Worm (Caenorhabditis elegans): ENCODE data around the gene abcf-3.

abcf-3 gene

ce11 chrIII:6179062-6179461, 5.9 kb downstream of the abcf-3 start (continued):
- TF ChIP-seq ztf-4 (tag; optimal IDR thresholded peaks at IDR 0.05) (no peak), elt-3 (tag; optimal IDR thresholded peaks at IDR 0.05) (no peak), F16B12.6 (tag; optimal IDR thresholded peaks at IDR 0.05) (no peak), nhr-20 (tag; optimal IDR thresholded peaks at IDR 0.05) (peak; percentile 44), lin-14 (GFP tag; optimal IDR thresholded peaks at IDR 0.05) (no peak), dsc-1 (tag; optimal IDR thresholded peaks at IDR 0.05) (no peak), mef-2 (tag; optimal IDR thresholded peaks at IDR 0.05) (no peak), nhr-84 (tag; optimal IDR thresholded peaks at IDR 0.05) (no peak), lin-35 (GFP tag; optimal IDR thresholded peaks at IDR 0.05) (peak in 1 of 2 experiments; percentile 5), unc-130 (tag; optimal IDR thresholded peaks at IDR 0.05) (no peak), irx-1 (tag; optimal IDR thresholded peaks at IDR 0.05) (no peak), ama-1 (optimal IDR thresholded peaks at IDR 0.05) (no peak), fkh-10 (GFP tag; optimal IDR thresholded peaks at IDR 0.05) (no peak), pqm-1 (tag; optimal IDR thresholded peaks at IDR 0.05) (no peak), mep-1 (tag; optimal IDR thresholded peaks at IDR 0.05) (no peak), ceh-63 (GFP tag; optimal IDR thresholded peaks at IDR 0.05) (no peak), jun-1 (tag; optimal IDR thresholded peaks at IDR 0.05) (no peak), mdl-1 (tag; optimal IDR thresholded peaks at IDR 0.05) (peak in 1 of 2 experiments; percentile 49), ets-5 (GFP tag; IDR thresholded peaks at IDR 0.05) (no peak), tbx-2 (tag; optimal IDR thresholded peaks at IDR 0.05) (no peak)

ce11 chrIII:6180294-6180693, 7.1 kb downstream of the abcf-3 start:
- TF ChIP-seq lin-35 (GFP tag; optimal IDR thresholded peaks at IDR 0.05) (peak in 1 of 2 experiments; percentile 50), pqm-1 (tag; optimal IDR thresholded peaks at IDR 0.05) (no peak), swsn-7 (tag; optimal IDR thresholded peaks at IDR 0.05) (no peak), aha-1 (tag; optimal IDR thresholded peaks at IDR 0.05) (no peak), ceh-88 (GFP tag; IDR thresholded peaks at IDR 0.05) (no peak), efl-3 (GFP tag; optimal IDR thresholded peaks at IDR 0.05) (no peak), pax-3 (tag; optimal IDR thresholded peaks at IDR 0.05) (no peak), efl-1 (optimal IDR thresholded peaks at IDR 0.05) (no peak), efl-1 (GFP tag; optimal IDR thresholded peaks at IDR 0.05 in 1 of 2) (no peak), skn-1 (tag; optimal IDR thresholded peaks at IDR 0.05) (no peak), fkh-10 (GFP tag; optimal IDR thresholded peaks at IDR 0.05) (no peak), lin-13 (GFP tag; optimal IDR thresholded peaks at IDR 0.05) (no peak), pag-3 (tag; optimal IDR thresholded peaks at IDR 0.05; ENCODE audit: borderline replicate concordance, insufficient read depth) (no peak), mef-2 (tag; optimal IDR thresholded peaks at IDR 0.05) (no peak), nhr-77 (tag; optimal IDR thresholded peaks at IDR 0.05) (no peak), nhr-85 (tag) (peak; percentile 32), snu-23 (GFP tag; optimal IDR thresholded peaks at IDR 0.05) (no peak), nhr-19 (GFP tag; conservative IDR thresholded peaks at IDR 0.05) (no peak), C16A3.4 (tag; optimal IDR thresholded peaks at IDR 0.05) (no peak), fkh-8 (tag; optimal IDR thresholded peaks at IDR 0.05) (no peak), vab-15 (tag; optimal IDR thresholded peaks at IDR 0.05) (no peak), ces-1 (GFP tag; optimal IDR thresholded peaks at IDR 0.05) (no peak), nhr-20 (tag; optimal IDR thresholded peaks at IDR 0.05) (peak; percentile 31), lin-39 (tag; optimal IDR thresholded peaks at IDR 0.05) (no peak), jun-1 (tag; optimal IDR thresholded peaks at IDR 0.05) (no peak), ceh-90 (tag; optimal IDR thresholded peaks at IDR 0.05) (no peak), tlp-1 (tag; optimal IDR thresholded peaks at IDR 0.05) (no peak), nhr-71 (tag; optimal IDR thresholded peaks at IDR 0.05) (peak; percentile 37), ceh-63 (GFP tag; optimal IDR thresholded peaks at IDR 0.05) (no peak), unc-62 (GFP tag; optimal IDR thresholded peaks at IDR 0.05) (no peak), C34B4.2 (tag; optimal IDR thresholded peaks at IDR 0.05) (no peak), ztf-11 (tag; optimal IDR thresholded peaks at IDR 0.05) (no peak), snpc-4 (tag; optimal IDR thresholded peaks at IDR 0.05) (no peak), lin-14 (GFP tag; optimal IDR thresholded peaks at IDR 0.05) (peak; percentile 31), nhr-90 (tag; optimal IDR thresholded peaks at IDR 0.05; ENCODE audit: poor library complexity) (peak; percentile 1), mep-1 (tag; optimal IDR thresholded peaks at IDR 0.05) (no peak), zip-4 (GFP tag; optimal IDR thresholded peaks at IDR 0.05) (no peak), ceh-82 (tag; optimal IDR thresholded peaks at IDR 0.05) (no peak), zag-1 (tag; optimal IDR thresholded peaks at IDR 0.05) (no peak), unc-30 (tag; optimal IDR thresholded peaks at IDR 0.05) (no peak), aly-2 (tag; optimal IDR thresholded peaks at IDR 0.05) (no peak), egl-27 (tag; optimal IDR thresholded peaks at IDR 0.05) (no peak)
